Fruit fly (Drosophila melanogaster) whole organism, wandering third instar larva: Measurements from ENCODE around the gene CG6154.

Experiments
- Abd-B ChIP-seq: fragments of >200 bp; optimal IDR thresholded peaks from 2 replicates; lab custom pipeline; 2017; ENCODE audit warnings: missing biosample characterization, missing genetic modification characterization
- CG32264 ChIP-seq: fragments of 200-800 bp; sonication (Bioruptor generic); optimal IDR thresholded peaks from 2 replicates; lab custom pipeline; 2016; ENCODE audit warnings: missing biosample characterization, missing genetic modification characterization
- CG9705 ChIP-seq: fragments of 200-800 bp; sonication (Bioruptor generic); optimal IDR thresholded peaks from 2 replicates; lab custom pipeline; 2018; ENCODE audit warnings: missing biosample characterization, mild to moderate bottlenecking, missing genetic modification characterization
- CrebA ChIP-seq: fragments of 200-800 bp; sonication (Bioruptor generic); optimal IDR thresholded peaks from 2 replicates; lab custom pipeline; 2016; ENCODE audit warnings: missing biosample characterization, mild to moderate bottlenecking, missing genetic modification characterization, borderline replicate concordance
- Dfd ChIP-seq: fragments of >200 bp; optimal IDR thresholded peaks from 2 replicates; lab custom pipeline; 2017; ENCODE audit warnings: missing biosample characterization, missing genetic modification characterization
- Dif ChIP-seq: fragments of 200-275, 200-300 bp; sonication (Bioruptor generic); optimal IDR thresholded peaks from 2 replicates; lab custom pipeline; 2018; ENCODE audit warnings: missing biosample characterization, missing genetic modification characterization; ENCODE audit not compliant: partially characterized antibody
- GATAd ChIP-seq: sonication (Bioruptor generic); optimal IDR thresholded peaks from 2 replicates; lab custom pipeline; 2016; ENCODE audit warnings: missing biosample characterization, missing genetic modification characterization
- HLH106 ChIP-seq: fragments of 200-800 bp; optimal IDR thresholded peaks from 3 replicates; lab custom pipeline; 2019; ENCODE audit warnings: missing biosample characterization, mild to moderate bottlenecking, missing genetic modification characterization, moderate library complexity
- Hnf4 ChIP-seq: fragments of 200-800 bp; sonication (Bioruptor generic); optimal IDR thresholded peaks from 2 replicates; lab custom pipeline; 2016; ENCODE audit warnings: missing biosample characterization, mild to moderate bottlenecking, missing genetic modification characterization
- Hr78 ChIP-seq: fragments of >200 bp; optimal IDR thresholded peaks from 2 replicates; lab custom pipeline; 2017; ENCODE audit warnings: missing biosample characterization, missing genetic modification characterization
- Hr83 ChIP-seq: fragments of 200-300 bp; sonication (Bioruptor generic); optimal IDR thresholded peaks from 2 replicates; lab custom pipeline; 2016; ENCODE audit warnings: missing biosample characterization, mild to moderate bottlenecking, missing genetic modification characterization, moderate library complexity; ENCODE audit not compliant: poor library complexity, severe bottlenecking
- Jra ChIP-seq: sonication (Bioruptor generic); optimal IDR thresholded peaks from 2 replicates; lab custom pipeline; 2016; ENCODE audit warnings: missing biosample characterization, missing genetic modification characterization
- N ChIP-seq: fragments of >200 bp; optimal IDR thresholded peaks from 2 replicates; lab custom pipeline; 2018; ENCODE audit warnings: missing biosample characterization, missing external identifiers, missing genetic modification characterization
- OdsH ChIP-seq: fragments of 200-800 bp; sonication (Bioruptor generic); optimal IDR thresholded peaks from 2 replicates; lab custom pipeline; 2016; ENCODE audit warnings: missing biosample characterization, mild to moderate bottlenecking, missing genetic modification characterization
- Rel ChIP-seq, 2 experiments: fragments of 200-800 bp; sonication (Bioruptor generic) in 1 of 2; optimal IDR thresholded peaks; 2 replicates in 1 of 2; 3 replicates in 1 of 2; lab custom pipeline; 2016 to 2019; ENCODE audit warnings: mild to moderate bottlenecking in 2 of 2, missing biosample characterization in 2 of 2, missing genetic modification characterization in 2 of 2, moderate library complexity in 1 of 2
- Vsx2 ChIP-seq: fragments of 200-300, 225-300 bp; sonication (Bioruptor generic); optimal IDR thresholded peaks from 2 replicates; lab custom pipeline; 2018; ENCODE audit warnings: missing biosample characterization, missing genetic modification characterization; ENCODE audit not compliant: partially characterized antibody
- dmrt93B ChIP-seq: fragments of 200-800 bp; sonication (Bioruptor generic); optimal IDR thresholded peaks from 2 replicates; lab custom pipeline; 2018; ENCODE audit warnings: missing biosample characterization, mild to moderate bottlenecking, missing genetic modification characterization
- dsf ChIP-seq: sonication (Bioruptor generic); optimal IDR thresholded peaks from 2 replicates; lab custom pipeline; 2016; ENCODE audit warnings: missing biosample characterization, missing genetic modification characterization, borderline replicate concordance
- ey ChIP-seq: fragments of 200-800 bp; sonication (Bioruptor generic); optimal IDR thresholded peaks from 2 replicates; lab custom pipeline; 2016; ENCODE audit warnings: missing biosample characterization, missing genetic modification characterization
- foxo ChIP-seq, 2 experiments: fragments of 200-800 bp; sonication (Bioruptor generic); optimal IDR thresholded peaks; 2 replicates in 1 of 2; 3 replicates in 1 of 2; lab custom pipeline; 2016 to 2017; ENCODE audit warnings: missing biosample characterization in 2 of 2, missing genetic modification characterization in 2 of 2
- fru ChIP-seq: fragments of 200-800 bp; sonication (Bioruptor generic); optimal IDR thresholded peaks from 3 replicates; lab custom pipeline; 2016; ENCODE audit warnings: missing biosample characterization, mild to moderate bottlenecking, missing genetic modification characterization
- h ChIP-seq: fragments of 200-800 bp; sonication (Bioruptor generic); optimal IDR thresholded peaks from 3 replicates; lab custom pipeline; 2016; ENCODE audit warnings: missing biosample characterization, mild to moderate bottlenecking, missing genetic modification characterization
- jim ChIP-seq: fragments of 175-275, 200-325 bp; sonication (Bioruptor generic); optimal IDR thresholded peaks from 2 replicates; lab custom pipeline; 2016; ENCODE audit warnings: missing biosample characterization, mild to moderate bottlenecking, missing genetic modification characterization
- lola ChIP-seq: fragments of >200 bp; optimal IDR thresholded peaks from 2 replicates; lab custom pipeline; 2017; ENCODE audit warnings: missing biosample characterization, missing genetic modification characterization
- psq ChIP-seq: fragments of 200-800 bp; sonication (Bioruptor generic); optimal IDR thresholded peaks from 3 replicates; lab custom pipeline; 2017; ENCODE audit warnings: missing biosample characterization, mild to moderate bottlenecking, missing genetic modification characterization, moderate library complexity
- sage ChIP-seq: fragments of 200-800 bp; sonication (Bioruptor generic); optimal IDR thresholded peaks from 2 replicates; lab custom pipeline; 2016; ENCODE audit warnings: missing biosample characterization, mild to moderate bottlenecking, missing genetic modification characterization
- sv ChIP-seq: fragments of 200-800 bp; sonication (Bioruptor generic); optimal IDR thresholded peaks from 3 replicates; lab custom pipeline; 2016; ENCODE audit warnings: missing biosample characterization, missing genetic modification characterization
- tai ChIP-seq: sonication (Bioruptor generic); optimal IDR thresholded peaks from 2 replicates; lab custom pipeline; 2016; ENCODE audit warnings: missing biosample characterization, missing genetic modification characterization
- usp ChIP-seq: fragments of >200 bp; optimal IDR thresholded peaks from 2 replicates; lab custom pipeline; 2017; ENCODE audit warnings: missing biosample characterization, missing genetic modification characterization
- woc ChIP-seq: sonication (Bioruptor generic); optimal IDR thresholded peaks from 2 replicates; lab custom pipeline; 2016; ENCODE audit warnings: missing biosample characterization, mild to moderate bottlenecking, missing genetic modification characterization

Gene CG6154

DNA sequence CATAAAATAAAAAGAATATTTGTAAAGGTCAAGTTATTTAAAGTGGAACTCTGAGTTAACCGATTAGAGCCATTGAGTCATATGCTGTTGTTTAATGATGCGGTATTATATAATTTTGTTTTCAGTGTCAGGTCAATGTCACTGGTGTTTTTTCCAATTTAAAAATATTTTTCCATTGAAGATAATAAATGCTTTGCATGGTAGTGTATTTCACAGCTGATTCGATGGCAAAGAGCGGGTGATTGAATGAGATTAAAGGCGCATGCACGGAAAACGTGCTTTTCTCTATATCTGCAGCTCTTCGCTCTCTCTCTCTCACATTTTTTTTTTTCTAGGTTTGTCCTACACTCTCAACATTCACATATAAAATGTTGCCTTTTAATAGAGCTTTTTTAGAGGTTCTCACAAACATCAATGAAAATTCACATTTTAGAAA, 4.1 kb upstream of the CG6154 start:
- TF ChIP-seq h (GFP tag; lab: Kevin White, UChicago) (no peak), Dfd (no peak), HLH106 (tag; lab: Kevin White, UChicago) (no peak), Jra (GFP tag; lab: Kevin White, UChicago) (no peak), dmrt93B (no peak), Dif (GFP tag; lab: Kevin White, UChicago) (peak; percentile 50), tai (GFP tag; lab: Kevin White, UChicago) (no peak), GATAd (GFP tag; lab: Kevin White, UChicago) (no peak), foxo (GFP tag; optimal IDR thresholded peaks at IDR 0.05; lab: Kevin White, UChicago) (no peak), Hr83 (GFP tag; lab: Kevin White, UChicago) (no peak), woc (GFP tag; lab: Kevin White, UChicago) (no peak), Vsx2 (no peak), Abd-B (no peak), Rel (GFP tag; optimal IDR thresholded peaks at IDR 0.05; lab: Kevin White, UChicago) (no peak), Rel (tag; optimal IDR thresholded peaks at IDR 0.05; lab: Kevin White, UChicago) (peak; percentile 37), dsf (no peak), sv (GFP tag; lab: Kevin White, UChicago) (no peak), Hr78 (no peak), psq (GFP tag; lab: Kevin White, UChicago) (no peak), N (GFP tag; lab: Kevin White, UChicago) (no peak), lola (GFP tag; lab: Kevin White, UChicago) (no peak), Hnf4 (GFP tag; lab: Kevin White, UChicago) (peak; percentile 1), usp (GFP tag; lab: Kevin White, UChicago) (no peak)

DNA sequence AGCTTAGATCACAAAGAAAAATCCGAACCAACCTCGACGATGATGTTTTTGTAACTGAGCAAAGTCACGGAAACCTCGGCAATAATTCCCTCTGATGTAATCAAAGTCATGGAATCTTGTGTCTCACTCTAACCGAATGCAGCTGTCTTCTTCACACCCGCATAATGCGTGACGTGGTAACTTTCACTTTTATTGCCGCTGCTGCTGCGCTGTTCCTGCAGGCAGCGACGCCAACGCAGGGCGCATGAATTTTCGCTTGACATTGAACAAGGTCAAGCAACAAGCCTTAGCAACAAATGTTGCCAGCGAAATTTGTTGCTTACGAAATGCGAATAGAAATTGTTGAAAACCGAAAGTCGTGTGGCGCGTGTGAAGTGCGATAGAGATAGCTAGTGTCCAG, 3.5 kb upstream of the CG6154 start:
- TF ChIP-seq woc (GFP tag; lab: Kevin White, UChicago) = peak; percentile 2
- no peak for TF ChIP-seq Hnf4 (GFP tag; lab: Kevin White, UChicago)

DNA sequence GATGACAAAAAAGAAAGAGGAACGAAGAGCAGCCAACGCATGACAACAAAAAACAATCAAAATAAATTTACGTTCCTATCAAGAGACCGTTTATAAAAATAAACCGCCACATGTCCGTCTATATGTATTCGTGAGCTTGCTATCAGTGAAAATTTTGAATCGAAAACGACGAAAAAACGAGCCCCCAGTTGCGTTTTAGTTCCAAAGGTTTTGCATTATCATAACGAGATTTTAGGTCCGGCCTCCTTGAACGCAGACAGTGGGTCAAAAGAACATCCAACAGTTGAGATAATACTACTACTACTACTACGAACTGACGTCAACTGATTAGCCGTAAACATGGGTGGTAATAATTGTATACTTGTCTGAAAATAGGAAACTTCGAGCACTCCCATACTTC, 2.6 kb upstream of the CG6154 start:
- TF ChIP-seq tai (GFP tag; lab: Kevin White, UChicago) = no peak
- no peak for TF ChIP-seq usp (GFP tag; lab: Kevin White, UChicago)
- no peak for TF ChIP-seq psq (GFP tag; lab: Kevin White, UChicago)
- no peak for TF ChIP-seq HLH106 (tag; lab: Kevin White, UChicago)
- no peak for TF ChIP-seq Rel (GFP tag; optimal IDR thresholded peaks at IDR 0.05; lab: Kevin White, UChicago)
- no peak for TF ChIP-seq Rel (tag; optimal IDR thresholded peaks at IDR 0.05; lab: Kevin White, UChicago)
- no peak for TF ChIP-seq sage (GFP tag; lab: Kevin White, UChicago)
- no peak for TF ChIP-seq OdsH (GFP tag; lab: Kevin White, UChicago)
- TF ChIP-seq Hr83 (GFP tag; lab: Kevin White, UChicago) = no peak
- TF ChIP-seq ey (GFP tag; lab: Kevin White, UChicago) = no peak
- no peak for TF ChIP-seq Dif (GFP tag; lab: Kevin White, UChicago)
- TF ChIP-seq Dfd = no peak
- TF ChIP-seq CG32264 = no peak
- TF ChIP-seq fru (GFP tag; lab: Kevin White, UChicago) = no peak
- no peak for TF ChIP-seq woc (GFP tag; lab: Kevin White, UChicago)
- no peak for TF ChIP-seq dsf
- TF ChIP-seq dmrt93B = no peak
- no peak for TF ChIP-seq jim (GFP tag; lab: Kevin White, UChicago)
- no peak for TF ChIP-seq CrebA (GFP tag; lab: Kevin White, UChicago)
- no peak for TF ChIP-seq Hr78
- no peak for TF ChIP-seq CG9705 (GFP tag; lab: Kevin White, UChicago)

DNA sequence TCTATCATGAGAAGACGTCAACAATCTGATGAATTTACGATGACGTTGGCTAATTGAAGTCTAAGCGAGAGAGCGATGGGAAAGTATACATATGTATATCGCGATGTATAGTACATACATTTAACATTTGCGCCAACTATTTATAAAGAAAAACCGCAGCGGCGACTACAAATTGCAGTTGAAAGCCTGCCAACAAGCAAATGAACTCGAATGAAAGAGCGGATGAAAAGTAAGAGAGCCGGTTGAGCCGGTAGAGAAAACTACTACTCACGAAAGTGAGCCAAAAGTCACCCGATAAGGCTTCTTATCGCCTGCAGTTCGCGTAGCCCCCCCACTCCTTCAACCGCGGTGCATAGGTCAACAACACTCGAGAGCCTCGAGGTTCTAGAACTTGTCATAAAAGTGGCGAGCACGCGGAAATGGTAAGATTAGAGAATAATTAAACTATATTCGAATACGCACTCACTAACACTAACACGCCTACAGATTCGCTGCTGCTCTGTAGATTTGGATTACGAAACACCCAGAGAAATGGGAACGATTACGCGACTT, 1.7 kb upstream of the CG6154 start:
- TF ChIP-seq Hr78 (no peak), h (GFP tag; lab: Kevin White, UChicago) (no peak), OdsH (GFP tag; lab: Kevin White, UChicago) (no peak), Hnf4 (GFP tag; lab: Kevin White, UChicago) (no peak), GATAd (GFP tag; lab: Kevin White, UChicago) (no peak), jim (GFP tag; lab: Kevin White, UChicago) (no peak)
